Worm (Caenorhabditis elegans) whole organism, late embryonic: ENCODE results near the gene lpr-3.

Experiments used
- elt-2 ChIP-seq: sonication (generic microtip); optimal IDR thresholded peaks from 2 replicates; lab custom pipeline; 2016; ENCODE audit warnings: missing genetic modification reagents, missing genetic modification characterization, missing compliant biosample characterization
- fkh-10 ChIP-seq: fragments of 150-350 bp; optimal IDR thresholded peaks from 2 replicates; lab custom pipeline; 2014; ENCODE audit warnings: missing biosample characterization, missing genetic modification reagents, missing genetic modification characterization
- lim-6 ChIP-seq: sonication (generic microtip); optimal IDR thresholded peaks from 2 replicates; lab custom pipeline; 2016; ENCODE audit warnings: missing genetic modification characterization, missing compliant biosample characterization
- pha-4 ChIP-seq: fragments of 150-350 bp; optimal IDR thresholded peaks from 2 replicates; lab custom pipeline; 2018; ENCODE audit warnings: missing biosample characterization, missing genetic modification reagents, missing genetic modification characterization
- pqm-1 ChIP-seq: sonication (generic microtip); optimal IDR thresholded peaks from 2 replicates; lab custom pipeline; 2016; ENCODE audit warnings: missing genetic modification characterization, missing compliant biosample characterization
- sdc-2 ChIP-seq: sonication (generic microtip); optimal IDR thresholded peaks from 2 replicates; lab custom pipeline; 2016; ENCODE audit warnings: missing genotype, missing genetic modification characterization, missing compliant biosample characterization

ce11 chrX:11107076-11107475, 49.9 kb downstream of the lpr-3 start, which contains the start of gene clc-17:
- no peak for TF ChIP-seq lim-6 (tag; lab: Kevin White, UChicago)
- no peak for TF ChIP-seq pha-4 (tag; lab: Kevin White, UChicago)
- no peak for TF ChIP-seq sdc-2 (tag; lab: Kevin White, UChicago)
- no peak for TF ChIP-seq pqm-1 (tag; lab: Kevin White, UChicago)
- TF ChIP-seq elt-2, result no peak
- TF ChIP-seq fkh-10 (GFP tag; lab: Kevin White, UChicago), result no peak
